Worm (Caenorhabditis elegans) whole organism, dauer: Measurements from ENCODE around the gene sre-34.
"Not testable (repeated sequence)": the region's sequence is repeated elsewhere in the genome, so short reads cannot be mapped to it uniquely, and the experiment has no call there.

Experiments
- unc-62 ChIP-seq: sonication (generic microtip); optimal IDR thresholded peaks from 2 replicates; lab custom pipeline; 2017; ENCODE audit warnings: missing biosample characterization, missing genetic modification reagents, missing genetic modification characterization

sre-34 gene

DNA sequence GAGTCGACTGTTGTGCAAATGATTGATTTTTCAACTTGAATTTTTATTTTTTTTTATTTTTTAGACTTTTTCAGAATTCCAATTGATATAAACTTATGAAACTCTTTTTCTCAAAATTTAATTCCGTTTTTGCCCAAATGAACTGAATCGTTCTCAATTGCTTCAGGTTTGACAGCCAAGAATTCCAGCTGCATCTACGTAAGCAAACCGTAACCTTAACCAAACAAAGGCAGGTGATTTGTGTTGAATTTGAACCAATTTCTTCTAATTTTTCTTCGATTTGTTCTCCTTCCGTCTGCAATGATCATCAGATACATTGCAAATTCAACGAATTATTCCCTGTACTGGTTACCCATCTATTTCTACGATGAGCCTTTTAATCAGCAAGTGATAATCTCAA, at the start of gene sre-34:
Gene sre-34 (plus strand): TSS at position 301 of the 400 bp plus-strand sequence.
- no peak for TF ChIP-seq unc-62

DNA sequence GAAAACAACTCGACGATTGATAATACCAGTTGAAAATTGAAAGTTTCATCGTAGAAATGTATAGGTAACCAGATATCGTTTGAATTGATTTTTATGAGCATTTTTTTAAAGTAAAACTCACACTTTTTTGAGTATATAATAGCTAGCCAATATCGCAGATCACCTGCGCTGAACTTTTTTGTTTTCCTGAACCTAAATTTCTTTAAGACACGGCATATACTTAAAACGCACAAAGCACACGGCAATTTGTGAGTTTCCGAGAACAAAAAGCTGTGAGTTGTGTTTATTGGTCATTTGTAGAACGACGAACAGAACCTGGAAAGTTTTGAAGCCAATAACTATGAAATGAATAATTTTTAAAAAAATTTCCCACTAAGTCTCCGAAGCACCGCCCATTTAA, 48.2 kb upstream of the sre-34 start, which contains the start of gene sre-29:
Gene sre-29 (minus strand): TSS at position 101 of the 400 bp plus-strand sequence.
- TF ChIP-seq unc-62, result no peak

DNA sequence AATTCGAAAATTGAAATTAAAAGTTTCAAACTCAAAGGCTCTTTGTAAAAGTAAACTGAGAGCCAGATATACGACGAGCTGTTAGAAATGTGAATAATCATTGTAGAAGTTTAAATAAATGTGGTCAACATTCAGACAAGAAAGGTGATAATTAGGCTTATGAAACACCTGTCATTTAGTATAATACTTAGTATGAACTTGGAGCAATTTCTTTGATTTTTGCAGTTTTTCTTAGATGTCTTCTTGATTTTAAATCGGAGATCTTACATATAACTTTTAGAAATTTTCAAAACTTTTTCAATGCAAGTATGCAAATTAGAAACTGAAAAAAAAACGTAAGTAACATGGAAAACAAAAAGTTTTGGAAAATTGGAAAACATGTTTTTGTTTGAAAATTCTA, 43.6 kb upstream of the sre-34 start, which contains the start of gene sre-30:
Gene sre-30 (minus strand): TSS at position 101 of the 400 bp plus-strand sequence.
- TF ChIP-seq unc-62, result no peak

DNA sequence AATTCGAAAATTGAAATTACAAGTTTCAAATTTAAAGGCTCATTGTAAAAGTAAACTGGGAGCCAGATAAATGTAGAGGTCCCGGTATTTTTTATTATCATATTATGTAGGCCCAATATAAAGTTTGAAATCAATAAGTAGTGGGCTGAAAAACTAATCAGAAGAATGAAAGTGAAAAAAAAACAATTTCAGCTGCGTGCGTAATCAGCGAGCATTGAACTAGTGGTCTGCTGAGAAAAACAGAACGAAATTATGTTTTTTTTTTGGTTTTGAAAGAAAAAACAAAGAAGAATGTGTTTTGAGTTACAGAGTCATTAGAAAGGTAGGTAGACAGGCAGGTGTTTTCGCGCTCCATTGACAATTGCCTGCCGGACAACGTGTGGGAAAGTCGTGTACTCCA, 41.2 kb upstream of the sre-34 start, which contains the start of gene sre-31:
Gene sre-31 (minus strand): TSS at position 101 of the 400 bp plus-strand sequence.
- TF ChIP-seq unc-62, result no peak

DNA sequence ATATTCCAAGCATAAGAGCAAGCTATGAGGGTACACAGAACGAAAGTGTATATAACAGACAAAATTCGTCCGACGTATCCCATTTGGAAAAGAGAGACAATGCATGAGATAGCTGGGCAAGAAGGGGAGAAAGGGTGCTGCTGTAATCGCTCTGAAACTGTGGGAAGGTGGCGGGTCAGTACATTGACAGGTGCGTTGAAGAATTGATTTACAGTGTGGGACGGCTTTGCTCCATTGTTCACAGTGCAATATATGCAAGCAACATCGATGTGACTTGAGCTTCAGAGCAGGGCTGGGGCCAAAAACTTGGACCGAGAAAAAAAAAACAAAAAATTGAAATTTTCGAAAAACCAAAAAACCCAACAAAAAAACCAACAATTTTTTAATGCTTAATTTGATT, 39.8 kb upstream of the sre-34 start, which contains the start of gene F57G9.3:
Gene F57G9.3 (minus strand): TSS at position 101 of the 400 bp plus-strand sequence.
- no peak for TF ChIP-seq unc-62

DNA sequence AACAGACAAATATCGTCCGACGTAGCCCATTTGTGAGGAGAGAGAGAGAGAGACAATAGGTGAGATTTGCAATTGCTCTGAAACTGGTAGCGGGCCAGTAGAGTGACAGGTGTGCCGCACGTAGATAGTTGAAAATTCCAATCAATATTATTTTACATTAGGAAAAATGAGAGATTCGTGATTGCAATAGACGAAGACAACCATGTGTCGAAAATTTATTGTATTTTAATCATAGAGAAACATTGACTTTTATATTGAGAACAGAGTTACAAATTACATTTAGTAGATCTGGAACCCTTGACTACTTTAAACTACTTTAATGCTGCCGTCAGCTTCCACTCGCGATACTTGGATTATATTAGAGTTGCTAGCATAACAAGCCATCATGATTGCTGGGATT, 37.5 kb upstream of the sre-34 start, which contains the start of gene Y57A10C.1:
Gene Y57A10C.1 (minus strand): TSS at position 101 of the 400 bp plus-strand sequence.
- no peak for TF ChIP-seq unc-62

DNA sequence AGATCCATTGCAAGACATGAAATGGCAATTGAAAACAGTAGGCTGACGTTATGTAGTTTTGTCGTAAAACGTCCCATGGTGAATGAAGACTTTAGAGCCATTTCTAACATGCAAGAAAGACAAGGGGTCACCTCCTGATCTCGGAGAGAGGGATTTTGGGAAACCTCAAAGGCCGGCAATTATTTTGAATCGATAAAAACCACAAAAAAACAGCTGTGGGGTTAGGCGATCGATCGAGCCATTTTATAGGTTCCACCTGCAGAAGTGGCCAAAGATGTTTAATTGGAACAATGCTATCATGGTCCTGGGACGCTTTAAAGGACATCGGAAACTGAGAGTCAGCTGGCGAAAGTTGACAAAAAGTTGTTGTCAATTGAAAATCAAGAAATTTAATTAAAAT, 35.1 kb upstream of the sre-34 start, which contains the start of gene Y57A10C.11:
Gene Y57A10C.11 (minus strand): TSS at position 101 of the 400 bp plus-strand sequence.
- no peak for TF ChIP-seq unc-62

DNA sequence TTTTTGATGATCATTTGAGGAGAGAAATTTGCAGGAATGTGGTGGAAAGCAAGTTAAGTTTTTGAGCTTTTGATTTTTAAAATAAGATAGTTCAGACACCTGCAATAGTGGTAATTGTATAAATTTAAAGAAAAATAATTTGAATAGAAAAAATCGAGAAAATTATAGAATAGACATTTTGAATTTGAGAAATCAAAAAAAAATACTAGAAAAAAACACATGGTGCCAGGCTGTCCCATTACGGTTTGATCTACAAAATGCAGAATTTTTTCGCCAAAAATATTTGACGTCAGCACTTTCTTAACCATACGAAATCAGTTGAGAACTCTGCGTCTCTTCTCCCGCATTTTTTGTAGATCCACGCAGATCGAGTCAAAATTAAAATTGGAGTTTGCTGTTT, 32.4 kb upstream of the sre-34 start, which contains the start of gene sre-27:
Gene sre-27 (minus strand): TSS at position 101 of the 400 bp plus-strand sequence.
- TF ChIP-seq unc-62, result no peak

DNA sequence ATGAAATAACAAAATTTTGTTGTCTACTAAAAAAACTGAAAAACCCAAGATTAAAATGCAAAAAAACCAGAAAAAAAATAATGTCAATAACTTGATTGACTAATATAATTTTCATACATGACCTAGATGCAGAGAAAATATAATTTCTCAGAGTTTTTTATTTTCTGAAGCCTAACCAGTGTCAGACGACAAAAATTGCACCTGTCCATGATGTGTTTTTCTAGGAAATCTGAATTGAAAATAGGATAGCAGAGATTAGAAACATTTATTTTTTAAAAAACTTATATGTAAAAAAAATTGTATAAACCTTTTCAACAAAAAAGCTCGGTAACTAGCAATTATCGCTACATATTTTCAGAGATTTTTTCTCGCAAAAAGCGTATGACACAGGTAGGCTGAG, 32.0 kb upstream of the sre-34 start:
- no peak for TF ChIP-seq unc-62

DNA sequence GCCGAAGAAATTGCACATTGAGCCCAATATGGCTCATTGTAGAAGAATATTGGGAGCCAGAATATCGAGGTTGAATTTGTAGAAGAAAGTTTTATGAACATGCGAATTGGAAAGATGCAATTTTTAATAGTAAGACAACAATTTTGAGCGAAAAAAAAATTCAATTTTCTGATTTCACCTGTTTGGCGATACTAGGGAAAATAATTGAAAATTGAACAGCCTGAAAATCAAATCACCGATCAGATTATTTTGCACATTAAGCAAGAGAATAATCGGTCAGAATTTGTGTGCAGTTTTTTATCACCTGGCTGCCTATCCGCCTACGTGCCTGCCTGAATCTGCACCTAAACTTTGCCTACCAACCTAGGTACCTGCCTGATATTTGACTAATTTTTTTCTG, 29.5 kb upstream of the sre-34 start, which contains the start of gene sre-26:
Gene sre-26 (minus strand): TSS at position 101 of the 400 bp plus-strand sequence.
- TF ChIP-seq unc-62, result no peak

DNA sequence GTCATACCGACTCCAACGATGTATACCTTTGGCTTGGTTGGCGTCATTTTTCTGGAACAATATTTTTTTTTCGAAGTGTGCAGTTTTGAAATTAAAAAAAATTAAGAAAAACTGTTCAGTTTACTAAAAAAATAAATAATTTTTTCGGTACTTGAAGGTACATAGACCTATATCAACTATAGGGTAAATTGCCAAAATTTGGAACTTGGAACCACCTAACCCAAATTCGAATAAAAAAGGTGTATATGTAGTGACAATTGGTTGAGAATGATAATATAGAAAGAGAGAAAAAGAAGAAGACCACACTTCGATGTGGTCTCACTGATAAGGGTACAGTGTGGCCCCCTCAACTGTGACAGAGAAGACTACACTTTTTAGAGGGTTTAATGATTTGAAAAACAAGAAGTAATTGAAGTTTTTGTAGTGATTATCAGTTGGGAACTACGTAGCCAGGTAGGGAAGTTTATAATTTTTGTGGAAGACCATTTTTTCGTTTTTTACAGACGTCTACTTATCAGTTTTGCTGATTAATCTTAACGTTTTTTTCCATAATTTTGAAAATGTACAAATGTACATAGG, 24.2 kb upstream of the sre-34 start, which contains the start of gene daf-22:
Gene daf-22 (minus strand): TSS at position 51 of the 579 bp plus-strand sequence.
- no peak for TF ChIP-seq unc-62

DNA sequence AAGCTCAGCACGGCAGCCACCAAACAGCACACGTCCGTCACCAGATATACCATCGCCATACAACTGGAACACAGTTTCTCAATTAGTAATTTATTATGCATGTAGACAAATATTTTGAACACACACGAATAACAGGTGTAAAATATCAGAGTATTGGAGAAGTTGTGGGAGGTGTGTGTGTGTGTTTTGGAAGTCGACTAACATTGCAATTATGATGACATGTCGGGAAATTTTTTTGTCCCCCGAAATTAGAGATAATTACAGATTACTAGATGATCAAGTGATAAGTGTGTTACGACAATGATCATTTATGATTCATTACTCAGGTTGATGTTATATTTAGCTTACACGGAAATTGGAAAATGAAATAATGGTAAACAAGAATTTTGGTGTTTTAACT, 20.2 kb upstream of the sre-34 start, which contains the start of gene Y57A10C.8:
Gene Y57A10C.8 (minus strand): TSS at position 101 of the 400 bp plus-strand sequence.
- no peak for TF ChIP-seq unc-62

DNA sequence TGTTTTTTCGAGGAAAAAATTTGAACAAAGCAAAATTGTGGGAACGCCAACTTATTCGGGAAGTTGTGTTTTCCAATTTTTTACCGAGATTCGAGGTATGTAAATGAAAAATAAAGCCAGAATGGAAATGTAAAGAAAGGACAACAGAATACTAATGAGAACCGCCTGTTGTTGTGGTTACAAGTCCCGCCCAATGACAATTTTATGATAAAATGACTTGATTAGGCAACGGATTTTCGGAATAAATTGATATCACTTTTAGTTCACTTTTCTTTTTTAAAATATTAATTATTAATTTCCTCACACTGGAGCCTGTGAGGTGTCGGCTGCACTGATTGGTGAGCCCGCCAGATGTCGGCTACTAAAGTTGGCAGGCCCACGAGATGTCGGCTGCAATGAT, 17.6 kb upstream of the sre-34 start, which contains the start of gene dct-12:
Gene dct-12 (minus strand): TSS at position 101 of the 400 bp plus-strand sequence.
- TF ChIP-seq unc-62, result no peak

DNA sequence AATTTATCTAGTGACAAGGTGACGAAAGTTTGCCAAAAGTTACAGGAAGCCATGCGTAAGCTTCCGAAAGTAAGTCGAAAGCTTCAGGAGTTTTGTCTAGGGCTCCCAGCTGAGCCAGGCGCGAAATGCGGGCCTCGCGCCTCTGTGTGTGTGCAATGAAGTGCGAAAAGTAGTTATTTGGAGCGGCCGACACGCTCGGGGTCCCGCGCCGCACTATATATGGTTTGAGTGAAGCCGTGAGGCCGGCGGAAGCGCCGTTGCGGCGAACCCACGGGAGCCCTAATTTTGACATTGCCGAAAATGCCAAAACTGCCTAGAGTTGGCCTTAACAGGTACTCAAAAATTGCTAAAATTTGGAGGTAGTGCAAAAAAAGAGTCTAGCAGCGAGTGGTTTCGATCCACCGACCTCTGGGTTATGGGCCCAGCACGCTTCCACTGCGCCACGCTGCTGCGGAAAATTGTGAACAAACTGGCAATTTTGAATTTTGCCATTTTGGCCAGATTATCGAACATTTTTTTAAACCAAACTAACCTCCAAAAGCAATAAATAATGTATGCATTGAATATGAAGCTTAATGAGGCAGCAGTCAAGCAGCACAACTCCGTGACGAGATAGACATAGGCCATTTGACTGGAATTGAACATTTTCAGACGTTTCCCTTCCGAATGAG, 14.6 kb upstream of the sre-34 start:
- no peak for TF ChIP-seq unc-62

DNA sequence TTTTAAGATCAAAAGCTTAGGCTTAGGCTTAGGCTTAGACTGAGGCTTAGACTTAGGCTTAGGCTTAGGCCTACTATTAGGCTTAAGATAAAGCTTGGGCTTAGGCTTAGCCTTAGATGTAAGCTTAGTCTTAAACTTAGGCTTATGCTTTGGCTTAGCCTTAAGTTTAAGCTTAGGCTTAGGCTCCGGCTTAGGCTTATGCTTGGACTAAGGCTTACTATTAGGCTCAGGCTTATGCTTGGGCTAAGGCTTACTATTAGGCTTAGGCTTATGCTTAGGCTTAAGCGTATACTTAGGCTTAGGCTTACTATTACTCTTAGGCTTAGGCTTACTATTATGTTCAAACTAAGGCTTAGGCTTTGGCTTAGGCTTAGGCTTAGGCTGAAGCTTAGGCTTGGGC, 13.2 kb upstream of the sre-34 start:
- no peak for TF ChIP-seq unc-62

DNA sequence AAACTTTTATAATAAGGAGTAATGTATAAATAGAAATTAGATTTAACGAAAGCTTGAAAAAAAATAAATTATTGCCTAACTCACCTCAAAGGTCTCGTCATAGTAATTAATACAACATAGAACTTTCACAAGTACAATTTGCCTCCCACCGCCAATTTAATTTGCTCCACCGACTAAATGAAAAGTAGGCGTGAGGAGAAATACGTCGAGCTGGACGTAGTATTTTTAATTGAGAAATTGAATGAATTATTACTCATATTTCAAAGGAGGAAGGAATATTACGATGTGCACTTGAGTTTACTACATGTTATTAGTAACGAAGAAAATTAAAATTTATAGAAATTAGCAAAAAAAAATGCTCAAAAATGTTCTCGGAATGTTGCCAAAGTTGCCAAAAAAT, 11.5 kb upstream of the sre-34 start, which contains the start of gene Y57A10C.9:
Gene Y57A10C.9 (minus strand): TSS at position 101 of the 400 bp plus-strand sequence.
- TF ChIP-seq unc-62, result no peak

DNA sequence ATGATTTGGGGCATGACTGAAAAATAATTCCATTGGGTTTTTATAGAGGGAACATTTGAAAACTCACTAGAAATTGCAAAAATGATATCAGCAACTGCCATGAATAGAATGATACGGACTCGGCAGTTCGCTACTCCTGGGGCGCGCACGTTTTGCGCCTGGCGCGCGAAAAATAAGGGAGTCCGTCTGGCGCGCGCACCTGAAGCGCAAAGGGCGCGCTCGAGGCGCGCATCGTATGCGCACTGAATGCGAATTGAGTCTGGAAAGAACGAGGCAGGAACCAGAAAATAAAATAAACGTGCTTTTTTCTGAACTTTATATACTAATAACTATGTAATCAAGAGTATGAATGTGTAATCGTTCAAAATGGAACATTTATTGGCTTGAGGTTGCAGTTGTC, 8.8 kb upstream of the sre-34 start, which contains the start of gene Y57A10C.10:
Gene Y57A10C.10 (minus strand): TSS at position 101 of the 400 bp plus-strand sequence.
- TF ChIP-seq unc-62, result not testable (repeated sequence)
